Worm (Caenorhabditis elegans): Measurements from ENCODE around the gene nspg-3.

The nspg-3 gene

DNA sequence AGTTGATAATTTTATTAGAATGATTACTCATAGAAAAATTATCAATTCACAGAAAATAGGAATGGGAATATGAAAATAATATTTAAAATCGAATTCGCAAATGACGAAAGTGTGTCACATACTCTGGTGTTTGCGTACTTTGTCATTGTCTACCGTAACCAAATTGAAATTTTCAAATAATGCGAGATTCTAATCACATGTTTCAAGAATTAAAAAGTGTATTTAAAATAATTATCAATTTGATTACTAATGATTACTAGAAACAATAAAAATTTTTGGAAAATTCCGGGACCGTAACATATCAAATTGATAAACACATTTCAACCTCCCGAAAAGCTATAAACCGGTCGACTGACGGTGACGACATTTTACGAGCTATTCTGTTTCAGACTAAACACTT lies at the start of gene nspg-3, which contains the start of gene fbf-2:
TSS of gene nspg-3 (plus strand) at position 388 of the 400 bp plus-strand sequence.
TSS of gene fbf-2 (minus strand) at position 101 of the 400 bp plus-strand sequence.
- TF ChIP-seq mab-5 (tag; optimal IDR thresholded peaks at IDR 0.05) (no peak), flh-1 (GFP tag; optimal IDR thresholded peaks at IDR 0.05) (no peak)

DNA sequence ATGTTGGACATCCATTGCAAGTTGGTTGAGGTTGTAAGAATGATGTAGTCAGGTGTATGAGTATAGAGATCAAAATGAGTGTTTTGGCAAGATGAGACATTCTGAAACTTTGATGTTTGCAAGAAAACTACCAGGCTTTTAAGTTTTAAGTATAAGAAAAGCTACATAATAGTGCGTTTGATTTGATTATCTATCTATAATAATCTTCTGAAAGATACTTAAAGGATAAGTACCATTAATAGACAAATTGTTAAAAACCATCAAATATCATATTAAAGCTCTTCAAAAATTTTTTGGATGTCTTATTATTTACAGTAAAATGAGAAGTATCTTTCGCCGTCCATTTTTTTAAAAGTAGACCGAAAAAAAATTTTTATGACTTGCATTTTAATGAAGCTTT lies 48.4 kb upstream of the nspg-3 start, which contains the start of gene R12C12.10:
TSS of gene R12C12.10 (minus strand) at position 101 of the 400 bp plus-strand sequence.
- no peak for TF ChIP-seq lin-32 (GFP tag; optimal IDR thresholded peaks at IDR 0.05)
- TF ChIP-seq bed-3 (GFP tag; optimal IDR thresholded peaks at IDR 0.05) = no peak
- TF ChIP-seq lsy-2 (tag; optimal IDR thresholded peaks at IDR 0.05) = no peak
- TF ChIP-seq unc-62 (GFP tag; optimal IDR thresholded peaks at IDR 0.05) = no peak
- no peak for TF ChIP-seq lin-13 (tag; optimal IDR thresholded peaks at IDR 0.05)
- no peak for TF ChIP-seq ceh-83 (GFP tag; optimal IDR thresholded peaks at IDR 0.05)
- no peak for TF ChIP-seq tbx-8 (GFP tag; optimal IDR thresholded peaks at IDR 0.05)
- no peak for TF ChIP-seq ces-1 (GFP tag; optimal IDR thresholded peaks at IDR 0.05)
- TF ChIP-seq blmp-1 (tag; optimal IDR thresholded peaks at IDR 0.05) = no peak
- no peak for TF ChIP-seq flh-1 (GFP tag; optimal IDR thresholded peaks at IDR 0.05)
- no peak for TF ChIP-seq mls-2 (tag; optimal IDR thresholded peaks at IDR 0.05)
- TF ChIP-seq mab-5 (tag; optimal IDR thresholded peaks at IDR 0.05) = no peak
- no peak for TF ChIP-seq ceh-43 (GFP tag; optimal IDR thresholded peaks at IDR 0.05)
- TF ChIP-seq drap-1 (GFP tag; optimal IDR thresholded peaks at IDR 0.05) = no peak
- TF ChIP-seq unc-39 (tag; optimal IDR thresholded peaks at IDR 0.05) = no peak
- TF ChIP-seq M03D4.4 (tag; optimal IDR thresholded peaks at IDR 0.05) = no peak
- TF ChIP-seq nhr-28 (tag; optimal IDR thresholded peaks at IDR 0.05) = no peak
- no peak for TF ChIP-seq nhr-76 (tag; optimal IDR thresholded peaks at IDR 0.05)

- TF ChIP-seq unc-120 (tag; optimal IDR thresholded peaks at IDR 0.05; ENCODE audit: poor library complexity, severe bottlenecking) (no peak), M03D4.4 (tag; optimal IDR thresholded peaks at IDR 0.05) (no peak), snpc-4 (tag; optimal IDR thresholded peaks at IDR 0.05) (no peak), sem-2 (GFP tag; optimal IDR thresholded peaks at IDR 0.05) (no peak), elt-3 (tag; optimal IDR thresholded peaks at IDR 0.05) (no peak), ces-1 (GFP tag; optimal IDR thresholded peaks at IDR 0.05) (no peak), nhr-28 (tag; optimal IDR thresholded peaks at IDR 0.05) (no peak)
Observed at ce11 chrII:6045048-6045447, 46.5 kb upstream of the nspg-3 start, which contains the start of gene R12C12.5. TSS of gene R12C12.5 (minus strand) at chrII:6045148.

DNA sequence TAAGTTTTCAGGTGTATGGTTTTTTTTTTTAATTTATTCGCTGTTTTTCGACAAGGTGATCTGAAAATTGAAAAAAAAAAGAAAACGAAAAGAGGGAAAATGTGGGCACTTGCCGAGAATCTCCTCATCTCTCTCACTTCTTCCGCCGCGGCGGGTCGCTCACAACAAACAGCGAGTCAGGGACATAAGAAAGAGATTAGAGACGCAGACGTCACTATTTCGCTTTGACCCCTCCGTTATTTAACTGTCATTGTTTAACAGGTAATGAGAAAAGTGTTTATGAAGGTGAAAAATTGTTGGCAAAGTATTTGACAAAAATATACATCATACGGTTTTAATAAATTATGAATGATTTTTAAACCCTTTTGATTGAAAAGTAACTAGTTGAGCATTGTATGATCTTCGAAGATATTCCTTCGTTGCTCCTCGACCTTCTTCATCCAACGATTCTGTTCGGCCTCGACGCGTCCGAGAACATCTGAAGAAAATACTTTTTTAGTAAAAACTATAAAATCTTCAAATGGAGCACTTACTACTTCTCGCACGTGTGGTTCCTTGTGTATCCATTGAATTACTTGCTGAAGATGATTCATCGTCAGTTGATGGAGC lies 45.4 kb upstream of the nspg-3 start:
- peak; percentile 7 for TF ChIP-seq ces-1 (GFP tag; optimal IDR thresholded peaks at IDR 0.05)
- TF ChIP-seq nhr-76 (tag; optimal IDR thresholded peaks at IDR 0.05) = no peak

- TF ChIP-seq ceh-43 (GFP tag; optimal IDR thresholded peaks at IDR 0.05) = peak; percentile 22
- TF ChIP-seq pha-4 (tag; optimal IDR thresholded peaks at IDR 0.05) = peak; percentile 38
- no peak for TF ChIP-seq ham-2 (GFP tag; optimal IDR thresholded peaks at IDR 0.05)
- TF ChIP-seq cnd-1 (tag; optimal IDR thresholded peaks at IDR 0.05) = peak; percentile 3
- peak; percentile 46 for TF ChIP-seq nhr-237 (tag; optimal IDR thresholded peaks at IDR 0.05)
- peak; percentile 62 for TF ChIP-seq sptf-1 (tag; optimal IDR thresholded peaks at IDR 0.05)
- peak; percentile 78 for TF ChIP-seq lin-13 (tag; optimal IDR thresholded peaks at IDR 0.05)
- peak; percentile 67 for TF ChIP-seq lsy-2 (tag; optimal IDR thresholded peaks at IDR 0.05)
- TF ChIP-seq mls-2 (tag; optimal IDR thresholded peaks at IDR 0.05) = peak; percentile 47
- TF ChIP-seq nhr-12 (tag; optimal IDR thresholded peaks at IDR 0.05) = no peak
- TF ChIP-seq ces-1 (GFP tag; optimal IDR thresholded peaks at IDR 0.05) = peak; percentile 41
- no peak for TF ChIP-seq ceh-83 (GFP tag; optimal IDR thresholded peaks at IDR 0.05)
- TF ChIP-seq M03D4.4 (tag; optimal IDR thresholded peaks at IDR 0.05) = peak; percentile 67
- TF ChIP-seq mep-1 (tag; optimal IDR thresholded peaks at IDR 0.05) = peak; percentile 74
- no peak for TF ChIP-seq elt-3 (tag; optimal IDR thresholded peaks at IDR 0.05)
Observed at ce11 chrII:6047639-6048159, 43.9 kb upstream of the nspg-3 start, which contains the start of the genes R12C12.6 and ran-5. TSS of gene R12C12.6 (minus strand) at chrII:6047867. TSS of gene ran-5 (plus strand) at chrII:6048109.

DNA sequence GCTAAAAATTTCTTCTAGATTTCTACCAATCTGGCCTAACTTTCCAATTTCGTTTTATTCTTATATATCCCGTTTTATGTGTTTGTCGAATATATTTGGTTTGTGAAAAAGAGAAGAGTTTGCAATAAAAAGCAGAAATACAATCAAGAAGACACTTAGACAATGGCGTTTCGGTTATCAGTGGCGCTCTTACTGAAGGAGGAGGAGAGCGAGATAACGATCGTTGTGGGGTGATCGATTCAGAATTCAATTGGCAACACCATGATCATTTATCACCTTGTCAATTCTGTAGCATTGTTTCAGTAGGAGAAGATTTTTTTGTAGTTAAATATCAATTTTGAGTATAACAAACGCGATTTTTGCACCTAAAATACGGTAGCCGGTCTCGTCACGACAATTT lies 42.0 kb upstream of the nspg-3 start:
- TF ChIP-seq nhr-237 (tag; optimal IDR thresholded peaks at IDR 0.05) = no peak
- no peak for TF ChIP-seq mab-5 (tag; optimal IDR thresholded peaks at IDR 0.05)
- no peak for TF ChIP-seq nhr-12 (tag; optimal IDR thresholded peaks at IDR 0.05)
- no peak for TF ChIP-seq ceh-43 (GFP tag; optimal IDR thresholded peaks at IDR 0.05)
- TF ChIP-seq flh-1 (GFP tag; optimal IDR thresholded peaks at IDR 0.05) = no peak
- TF ChIP-seq nhr-28 (tag; optimal IDR thresholded peaks at IDR 0.05) = no peak
- TF ChIP-seq zip-8 (tag; optimal IDR thresholded peaks at IDR 0.05) = no peak
- TF ChIP-seq ces-1 (GFP tag; optimal IDR thresholded peaks at IDR 0.05) = no peak
- no peak for TF ChIP-seq unc-39 (tag; optimal IDR thresholded peaks at IDR 0.05)
- no peak for TF ChIP-seq snpc-4 (tag; optimal IDR thresholded peaks at IDR 0.05)
- TF ChIP-seq unc-120 (tag; optimal IDR thresholded peaks at IDR 0.05; ENCODE audit: poor library complexity, severe bottlenecking) = no peak
- TF ChIP-seq pha-4 (tag; optimal IDR thresholded peaks at IDR 0.05) = no peak
- no peak for TF ChIP-seq unc-62 (GFP tag; optimal IDR thresholded peaks at IDR 0.05)
- no peak for TF ChIP-seq ztf-11 (tag; optimal IDR thresholded peaks at IDR 0.05)
- no peak for TF ChIP-seq lin-32 (GFP tag; optimal IDR thresholded peaks at IDR 0.05)
- TF ChIP-seq sem-2 (GFP tag; optimal IDR thresholded peaks at IDR 0.05) = no peak

Measured in whole organism, mixed stage, embryonic.